Worm (Caenorhabditis elegans) whole organism, L2 larva: Measurements from ENCODE around the gene col-114.

Source experiments
- F13H6.1 ChIP-seq: sonication (generic microtip); optimal IDR thresholded peaks from 2 replicates; lab custom pipeline; 2016; ENCODE audit warnings: missing genetic modification characterization, missing compliant biosample characterization
- Y55F3AM.14 ChIP-seq: fragments of 200-800 bp; sonication (Bioruptor generic); optimal IDR thresholded peaks from 2 replicates; lab custom pipeline; 2018; ENCODE audit warnings: mild to moderate bottlenecking, missing genetic modification characterization, missing compliant biosample characterization
- aly-2 ChIP-seq: fragments of 150-350 bp; optimal IDR thresholded peaks from 2 replicates; lab custom pipeline; 2014; ENCODE audit warnings: missing biosample characterization, missing genetic modification characterization
- ama-1 ChIP-seq: fragments of 150-350 bp; optimal IDR thresholded peaks from 2 replicates; lab custom pipeline; 2018; ENCODE audit warnings: inconsistent platforms
- blmp-1 ChIP-seq: sonication (generic microtip); optimal IDR thresholded peaks from 2 replicates; lab custom pipeline; 2017; ENCODE audit warnings: missing genetic modification characterization, mild to moderate bottlenecking, missing compliant biosample characterization, antibody characterized with exemption, moderate library complexity; ENCODE audit not compliant: insufficient read depth
- ceh-16 ChIP-seq: fragments of 150-350 bp; optimal IDR thresholded peaks from 2 replicates; lab custom pipeline; 2014; ENCODE audit warnings: missing biosample characterization, missing genetic modification characterization
- ceh-82 ChIP-seq: fragments of 150-350 bp; optimal IDR thresholded peaks from 2 replicates; lab custom pipeline; 2014; ENCODE audit warnings: missing biosample characterization, missing genetic modification characterization
- crh-2 ChIP-seq: sonication (generic microtip); optimal IDR thresholded peaks from 2 replicates; lab custom pipeline; 2017; ENCODE audit warnings: missing biosample characterization, missing genetic modification characterization
- egl-27 ChIP-seq: sonication (generic microtip); optimal IDR thresholded peaks from 3 replicates; lab custom pipeline; 2017; ENCODE audit warnings: missing biosample characterization, missing genetic modification reagents, missing genetic modification characterization
- elt-1 ChIP-seq: fragments of 150-350 bp; optimal IDR thresholded peaks from 2 replicates; lab custom pipeline; 2014; ENCODE audit warnings: missing biosample characterization, missing genetic modification characterization
- fos-1 ChIP-seq: fragments of 150-350 bp; optimal IDR thresholded peaks from 2 replicates; lab custom pipeline; 2014; ENCODE audit warnings: missing biosample characterization, missing genetic modification characterization
- gmeb-1 ChIP-seq: fragments of 150-350 bp; optimal IDR thresholded peaks from 2 replicates; lab custom pipeline; 2014; ENCODE audit warnings: missing biosample characterization, missing genetic modification characterization
- lin-11 ChIP-seq: fragments of 150-350 bp; sonication (generic microtip); optimal IDR thresholded peaks from 2 replicates; lab custom pipeline; 2014; ENCODE audit warnings: missing biosample characterization, missing genetic modification characterization, inconsistent platforms, mixed read lengths
- lsy-2 ChIP-seq, 2 experiments: fragments of 150-350 bp in 1 of 2; sonication (generic microtip) in 1 of 2; optimal IDR thresholded peaks; 2 replicates each; lab custom pipeline; 2014 to 2017; ENCODE audit warnings: missing biosample characterization in 2 of 2, missing genetic modification characterization in 2 of 2
- nhr-10 ChIP-seq: sonication (generic microtip); optimal IDR thresholded peaks from 2 replicates; lab custom pipeline; 2017; ENCODE audit warnings: missing biosample characterization, missing genetic modification characterization
- nhr-12 ChIP-seq: fragments of 150-350 bp; optimal IDR thresholded peaks from 2 replicates; lab custom pipeline; 2014; ENCODE audit warnings: missing biosample characterization, missing genetic modification characterization
- nhr-129 ChIP-seq: fragments of 150-350 bp; optimal IDR thresholded peaks from 2 replicates; lab custom pipeline; 2014; ENCODE audit warnings: missing biosample characterization, missing genetic modification characterization
- nhr-21 ChIP-seq: fragments of 150-350 bp; optimal IDR thresholded peaks from 2 replicates; lab custom pipeline; 2014; ENCODE audit warnings: missing biosample characterization, missing genetic modification characterization
- nhr-23 ChIP-seq: fragments of 150-350 bp; optimal IDR thresholded peaks from 2 replicates; lab custom pipeline; 2014; ENCODE audit warnings: missing biosample characterization, missing genetic modification reagents, missing genetic modification characterization
- nhr-237 ChIP-seq: fragments of 150-350 bp; optimal IDR thresholded peaks from 2 replicates; lab custom pipeline; 2014; ENCODE audit warnings: missing biosample characterization, missing genetic modification characterization
- nhr-77 ChIP-seq: fragments of 150-350 bp; optimal IDR thresholded peaks from 2 replicates; lab custom pipeline; 2014; ENCODE audit warnings: missing biosample characterization, missing genetic modification characterization
- peb-1 ChIP-seq: fragments of 150-350 bp; optimal IDR thresholded peaks from 2 replicates; lab custom pipeline; 2014; ENCODE audit warnings: missing biosample characterization, missing genetic modification characterization
- sem-4 ChIP-seq: fragments of 150-350 bp; optimal IDR thresholded peaks from 2 replicates; lab custom pipeline; 2014; ENCODE audit warnings: missing biosample characterization, missing genetic modification reagents, missing genetic modification characterization
- sma-3 ChIP-seq: sonication (generic microtip); optimal IDR thresholded peaks from 2 replicates; lab custom pipeline; 2016; ENCODE audit warnings: missing genetic modification reagents, missing genetic modification characterization, missing compliant biosample characterization
- sma-9 ChIP-seq, 2 experiments: fragments of 150-350 bp in 1 of 2; sonication (generic microtip) in 1 of 2; optimal IDR thresholded peaks; 2 replicates each; lab custom pipeline; 2014 to 2016; ENCODE audit warnings: missing genetic modification characterization in 2 of 2, mild to moderate bottlenecking in 1 of 2, missing biosample characterization in 1 of 2, missing compliant biosample characterization in 1 of 2, missing genetic modification reagents in 1 of 2, moderate library complexity in 1 of 2
- snpc-4 ChIP-seq: fragments of 150-350 bp; optimal IDR thresholded peaks from 2 replicates; lab custom pipeline; 2014; ENCODE audit warnings: missing biosample characterization, missing genetic modification characterization
- unc-39 ChIP-seq: fragments of 150-350 bp; optimal IDR thresholded peaks from 2 replicates; lab custom pipeline; 2014; ENCODE audit warnings: missing biosample characterization, missing genetic modification characterization
- unc-55 ChIP-seq: fragments of 150-350 bp; sonication (generic microtip); optimal IDR thresholded peaks from 3 replicates; lab custom pipeline; 2014; ENCODE audit warnings: missing biosample characterization, missing genetic modification reagents, missing genetic modification characterization
- ztf-1 ChIP-seq: fragments of 200-800 bp; sonication (Bioruptor generic); conservative IDR thresholded peaks from 2 replicates; pipeline ENCODE4 v1.3.6; 2022; ENCODE audit warnings: missing genetic modification characterization, missing compliant biosample characterization
- ztf-11 ChIP-seq: sonication (generic microtip); optimal IDR thresholded peaks from 2 replicates; lab custom pipeline; 2017; ENCODE audit warnings: missing biosample characterization, missing genetic modification characterization
- ztf-4 ChIP-seq: fragments of 150-350 bp; optimal IDR thresholded peaks from 2 replicates; lab custom pipeline; 2014; ENCODE audit warnings: missing biosample characterization, missing genetic modification characterization

The col-114 gene

DNA sequence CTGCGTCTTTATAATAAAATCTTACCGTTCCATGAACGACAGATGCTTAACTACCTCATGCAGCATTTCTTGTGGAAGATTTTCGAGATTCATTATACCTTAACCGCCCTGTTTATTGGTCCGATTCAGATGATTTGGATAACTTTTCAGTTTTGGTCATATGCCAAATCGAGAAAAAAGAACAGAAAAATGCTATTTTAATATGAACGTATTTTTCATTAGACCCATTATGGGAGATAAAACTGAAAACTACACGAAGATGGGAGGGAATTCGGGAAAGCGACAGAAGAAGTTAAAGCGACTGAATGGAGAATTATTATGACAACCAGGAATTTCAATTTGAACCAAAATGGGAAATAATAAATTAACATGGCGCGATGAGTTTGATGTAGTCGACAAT is 19.4 kb downstream of the col-114 start, which contains the start of gene R13A1.10:
TSS of gene R13A1.10 (minus strand) at position 101 of the 400 bp plus-strand sequence.
- no peak for TF ChIP-seq sma-9 (GFP tag; optimal IDR thresholded peaks at IDR 0.05; lab: Kevin White, UChicago)
- TF ChIP-seq sma-9 (tag; optimal IDR thresholded peaks at IDR 0.05; lab: Kevin White, UChicago), result no peak

- TF ChIP-seq egl-27 (tag; lab: Kevin White, UChicago) (no peak), nhr-23 (no peak), sma-9 (GFP tag; optimal IDR thresholded peaks at IDR 0.05; lab: Kevin White, UChicago) (no peak), sma-9 (tag; optimal IDR thresholded peaks at IDR 0.05; lab: Kevin White, UChicago) (no peak), ztf-1 (GFP tag; lab: Robert Waterston, UW) (no peak), nhr-10 (no peak), gmeb-1 (tag; lab: Kevin White, UChicago) (no peak), nhr-77 (tag; lab: Kevin White, UChicago) (no peak), lsy-2 (tag; optimal IDR thresholded peaks at IDR 0.05; lab: Kevin White, UChicago) (no peak), nhr-21 (tag; lab: Kevin White, UChicago) (no peak), F13H6.1 (tag; lab: Kevin White, UChicago) (no peak), unc-39 (tag; lab: Kevin White, UChicago) (no peak), ztf-11 (tag; lab: Kevin White, UChicago) (no peak), snpc-4 (no peak), peb-1 (tag; lab: Kevin White, UChicago) (no peak), fos-1 (tag; lab: Kevin White, UChicago) (no peak), aly-2 (no peak), ztf-4 (tag; lab: Kevin White, UChicago) (no peak)
- TF ChIP-seq, all 48 proteins: peak for 0
These were observed 24.4 kb downstream of the col-114 start for ce11 chrIV:7222088-7222487.

DNA sequence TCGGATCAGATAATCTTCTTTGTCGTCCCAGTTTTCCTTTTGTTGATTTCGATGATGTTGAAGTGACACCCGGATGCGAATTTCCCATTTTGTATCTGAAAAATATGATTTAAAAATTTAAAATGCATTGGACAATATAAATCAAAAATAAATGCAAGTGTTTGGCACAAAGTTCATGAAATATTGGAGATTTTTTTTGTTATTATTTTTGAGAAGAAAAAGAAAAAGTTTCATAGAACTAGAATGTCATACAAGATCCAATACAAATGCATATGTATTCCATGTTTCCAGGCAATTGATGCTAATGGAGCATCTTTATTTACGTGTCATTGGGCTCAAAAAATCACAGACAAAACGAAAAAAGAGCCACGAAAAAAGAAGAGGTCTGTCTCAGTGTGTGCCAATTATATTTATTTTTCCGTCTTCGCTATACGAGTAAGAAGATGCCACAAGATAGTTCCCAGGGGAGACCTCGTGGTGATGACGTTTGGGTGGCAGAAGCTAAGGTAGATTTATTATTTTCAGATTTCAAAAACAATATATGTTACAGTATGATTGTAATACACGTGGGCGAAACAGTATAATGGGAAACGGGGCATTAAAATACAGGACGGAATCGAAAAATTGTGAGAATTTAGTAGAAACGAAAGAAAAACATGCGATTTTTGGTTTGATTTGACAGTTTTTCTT is 26.9 kb downstream of the col-114 start, which contains the start of the genes glb-23 and R13A1.1:
TSS of gene glb-23 (minus strand) at position 101 of the 690 bp plus-strand sequence.
TSS of gene R13A1.1 (plus strand) at position 640 of the 690 bp plus-strand sequence.
- no peak for TF ChIP-seq blmp-1 (tag; lab: Kevin White, UChicago)
- no peak for TF ChIP-seq nhr-129
- TF ChIP-seq sem-4, result no peak
- TF ChIP-seq peb-1 (tag; lab: Kevin White, UChicago), result no peak
- no peak for TF ChIP-seq snpc-4
- no peak for TF ChIP-seq nhr-21 (tag; lab: Kevin White, UChicago)

DNA sequence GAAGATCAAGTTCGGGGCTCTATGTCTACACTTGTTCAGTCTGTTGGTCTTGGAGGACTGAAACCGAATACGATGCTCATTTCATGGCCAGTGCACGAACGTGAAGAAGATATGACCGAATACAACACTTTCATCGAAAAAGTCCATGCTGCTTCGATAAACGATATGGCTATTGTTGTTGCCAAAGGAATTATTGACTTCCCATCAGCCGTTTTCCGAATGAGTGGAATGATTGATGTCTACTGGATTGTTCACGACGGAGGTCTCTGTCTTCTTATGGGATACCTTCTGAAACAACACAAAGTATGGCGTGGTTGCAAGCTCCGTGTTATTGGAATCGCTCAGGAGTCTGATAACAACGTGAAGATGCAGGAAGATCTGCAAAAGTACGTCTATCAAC is 30.2 kb downstream of the col-114 start:
- TF ChIP-seq nhr-237 (tag; lab: Kevin White, UChicago) (no peak), unc-55 (GFP tag; lab: Kevin White, UChicago) (no peak), ama-1 (lab: Kevin White, UChicago) (no peak), Y55F3AM.14 (GFP tag; lab: Kevin White, UChicago) (no peak), sem-4 (no peak), crh-2 (tag; lab: Kevin White, UChicago) (no peak), snpc-4 (no peak)

DNA sequence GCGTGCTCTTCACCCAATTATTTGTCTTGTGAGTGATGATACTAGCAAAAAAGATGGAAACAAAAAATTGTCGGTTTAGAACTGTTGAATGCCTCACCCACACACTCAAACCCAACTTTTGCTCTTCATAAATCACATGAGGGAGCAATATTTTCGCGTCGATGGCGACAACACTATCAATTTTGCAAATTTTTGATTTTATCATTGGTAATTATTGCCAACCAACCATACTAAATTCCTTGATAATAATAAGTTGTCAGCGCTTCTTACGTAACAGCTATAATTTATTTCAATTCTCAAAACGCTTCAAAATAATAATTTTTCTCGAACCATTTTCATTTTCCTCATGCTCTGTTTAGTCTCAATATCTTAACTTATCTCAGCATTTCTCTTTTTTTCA is 33.7 kb downstream of the col-114 start:
- TF ChIP-seq fos-1 (tag; lab: Kevin White, UChicago) (peak; percentile 44), lin-11 (tag; lab: Kevin White, UChicago) (no peak)

DNA sequence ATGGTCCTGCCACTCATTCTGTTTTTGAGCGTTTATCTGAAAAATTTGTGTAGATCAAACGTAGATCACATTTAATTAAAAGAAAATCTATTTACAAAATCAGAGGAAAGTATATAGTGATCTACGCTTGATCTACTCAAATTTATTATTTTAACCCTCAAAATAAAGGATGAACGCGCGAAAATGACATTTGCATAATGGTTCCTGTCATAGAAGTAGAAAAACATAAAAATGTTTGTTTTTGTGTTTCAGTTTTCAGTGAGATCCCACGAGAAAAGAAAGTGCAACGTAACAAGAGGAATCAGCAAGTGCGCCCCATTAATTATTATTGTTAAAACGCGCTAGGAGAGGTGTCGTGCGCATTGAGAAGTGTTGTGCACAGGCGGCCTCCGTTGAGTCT is 35.1 kb downstream of the col-114 start:
- TF ChIP-seq elt-1 (tag; lab: Kevin White, UChicago) (no peak), nhr-237 (tag; lab: Kevin White, UChicago) (no peak), F13H6.1 (tag; lab: Kevin White, UChicago) (no peak), peb-1 (tag; lab: Kevin White, UChicago) (no peak), nhr-77 (tag; lab: Kevin White, UChicago) (no peak), ceh-16 (tag; lab: Kevin White, UChicago) (no peak), nhr-12 (no peak), sma-3 (no peak), ztf-11 (tag; lab: Kevin White, UChicago) (no peak), nhr-129 (no peak), ceh-82 (tag; lab: Kevin White, UChicago) (no peak), lin-11 (tag; lab: Kevin White, UChicago) (no peak)
